5 fruit fly cellular contexts compared by ENCODE assay signal in the genomic region with DNA sequence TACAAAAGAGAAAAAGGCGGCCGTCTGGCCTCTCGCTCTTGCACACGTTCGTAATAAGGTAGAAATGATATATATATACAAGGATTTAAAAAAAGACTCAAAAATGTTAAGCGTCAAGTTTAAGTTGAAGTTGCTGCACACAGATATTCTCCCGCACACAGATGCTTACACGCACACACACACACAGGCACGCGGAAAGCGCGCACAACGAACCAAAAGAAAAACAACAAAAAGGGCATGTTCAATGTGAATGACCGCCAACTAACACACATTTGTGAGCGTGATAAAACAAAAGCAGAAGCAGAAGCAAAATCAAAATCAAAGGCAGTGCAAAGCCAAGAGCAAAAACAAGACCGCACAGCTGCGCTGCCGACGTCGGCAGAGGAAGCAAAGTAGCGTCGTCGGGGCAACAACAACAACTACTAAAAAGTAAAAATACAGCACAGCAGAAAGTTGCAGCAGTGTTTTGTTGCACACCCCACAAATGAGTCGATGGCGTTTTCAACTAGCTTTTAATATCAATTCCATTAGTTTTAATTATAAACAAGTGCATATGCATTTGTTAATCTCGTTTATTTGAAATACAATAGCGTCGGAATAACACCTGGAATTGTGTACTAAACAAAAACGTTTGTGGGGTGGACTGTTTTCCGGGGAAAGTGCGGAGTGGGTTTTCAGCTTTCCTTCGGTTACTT.
A peak's percentile ranks its signal among the peaks of the same experiment; 100 is the strongest.
TF ChIP-seq lines count a peak whose summit lies in the region.

No protein-coding gene starts in this region.

TF ChIP-seq in whole organism, adult, 20 proteins besides CTCF, POLR2A, EP300 and RAD21 (continued from another document):
- TF ChIP-seq cic (GFP tag; optimal IDR thresholded peaks at IDR 0.05; lab: Kevin White, UChicago) = no peak
- TF ChIP-seq CG5204 (GFP tag; optimal IDR thresholded peaks at IDR 0.05; lab: Kevin White, UChicago) = peak; percentile 56
- no peak for TF ChIP-seq ovo (GFP tag; optimal IDR thresholded peaks at IDR 0.05; lab: Kevin White, UChicago)
- TF ChIP-seq CG11617 (GFP tag; optimal IDR thresholded peaks at IDR 0.05; lab: Kevin White, UChicago) = peak; percentile 75

TF ChIP-seq in whole organism, embryonic, 481 proteins besides CTCF, POLR2A, EP300 and RAD21 (continued from another document and continues in another):
- peak; percentile 88 for TF ChIP-seq disco-r (GFP tag; optimal IDR thresholded peaks at IDR 0.05; lab: Kevin White, UChicago)
- peak; percentile 78 for TF ChIP-seq gsb (GFP tag; IDR thresholded peaks at IDR 0.05; lab: Robert Waterston, UW)
- TF ChIP-seq fd102C (GFP tag; optimal IDR thresholded peaks at IDR 0.05; lab: Kevin White, UChicago) = peak; percentile 95
- peak; percentile 87 for TF ChIP-seq CG12155 (GFP tag; optimal IDR thresholded peaks at IDR 0.05; lab: Kevin White, UChicago)
- peak in 1 of 3 experiments; percentile 98 for TF ChIP-seq lola (GFP tag; optimal IDR thresholded peaks at IDR 0.05; lab: Kevin White, UChicago)
- TF ChIP-seq CG4328 (GFP tag; optimal IDR thresholded peaks at IDR 0.05; lab: Kevin White, UChicago) = peak; percentile 79
- TF ChIP-seq CG3847 (GFP tag; IDR thresholded peaks at IDR 0.05; lab: Robert Waterston, UW) = peak; percentile 86
- TF ChIP-seq shn (GFP tag; optimal IDR thresholded peaks at IDR 0.05; lab: Kevin White, UChicago) = peak; percentile 91
- peak; percentile 98 for TF ChIP-seq CG8924 (tag; optimal IDR thresholded peaks at IDR 0.05; lab: Kevin White, UChicago)
- TF ChIP-seq stc (GFP tag; IDR thresholded peaks at IDR 0.05; lab: Robert Waterston, UW) = peak; percentile 96
- TF ChIP-seq Fer1 (GFP tag; optimal IDR thresholded peaks at IDR 0.05; lab: Kevin White, UChicago) = peak; percentile 87
- peak; percentile 89 for TF ChIP-seq CG9817 (tag; optimal IDR thresholded peaks at IDR 0.05; lab: Kevin White, UChicago)
- peak; percentile 64 for TF ChIP-seq CG6765 (GFP tag; optimal IDR thresholded peaks at IDR 0.05; lab: Kevin White, UChicago)
- peak; percentile 90 for TF ChIP-seq CG9437 (GFP tag; optimal IDR thresholded peaks at IDR 0.05; lab: Kevin White, UChicago)
- peak; percentile 96 for TF ChIP-seq Lhr (GFP tag; optimal IDR thresholded peaks at IDR 0.05; lab: Kevin White, UChicago)
- peak; percentile 98 for TF ChIP-seq ara (GFP tag; IDR thresholded peaks at IDR 0.05; lab: Robert Waterston, UW)
- peak; percentile 90 for TF ChIP-seq slbo (GFP tag; IDR thresholded peaks at IDR 0.05; lab: Robert Waterston, UW)
- TF ChIP-seq ewg (GFP tag; optimal IDR thresholded peaks at IDR 0.05; lab: Kevin White, UChicago) = peak; percentile 96
- peak; percentile 97 for TF ChIP-seq Ssrp (tag; optimal IDR thresholded peaks at IDR 0.05; lab: Kevin White, UChicago)
- peak; percentile 89 for TF ChIP-seq Bdp1 (GFP tag; optimal IDR thresholded peaks at IDR 0.05; lab: Kevin White, UChicago)
- TF ChIP-seq az2 (GFP tag; optimal IDR thresholded peaks at IDR 0.05; lab: Kevin White, UChicago) = peak; percentile 99
- peak; percentile 91 for TF ChIP-seq CG12104 (GFP tag; optimal IDR thresholded peaks at IDR 0.05; lab: Kevin White, UChicago)
- peak; percentile 88 for TF ChIP-seq CG7372 (GFP tag; IDR thresholded peaks at IDR 0.05; lab: Robert Waterston, UW)
- TF ChIP-seq CG9797 (GFP tag; optimal IDR thresholded peaks at IDR 0.05; lab: Kevin White, UChicago) = peak; percentile 57
- peak; percentile 81 for TF ChIP-seq CG4282 (GFP tag; optimal IDR thresholded peaks at IDR 0.05; lab: Kevin White, UChicago)
- peak; percentile 89 for TF ChIP-seq da (GFP tag; optimal IDR thresholded peaks at IDR 0.05; lab: Kevin White, UChicago)
- TF ChIP-seq CG8290 (GFP tag; optimal IDR thresholded peaks at IDR 0.05; lab: Kevin White, UChicago) = peak; percentile 94
- TF ChIP-seq CG8290 (tag; optimal IDR thresholded peaks at IDR 0.05; lab: Kevin White, UChicago) = peak; percentile 94 to 96
- peak; percentile 90 for TF ChIP-seq CG11456 (GFP tag; IDR thresholded peaks at IDR 0.05; lab: Robert Waterston, UW)

TF ChIP-seq in whole organism, prepupa, 60 proteins besides CTCF, POLR2A, EP300 and RAD21 (continued from another document and continues in another):
- TF ChIP-seq Blimp-1 (GFP tag; optimal IDR thresholded peaks at IDR 0.05; lab: Kevin White, UChicago) = peak; percentile 94
- TF ChIP-seq fkh (GFP tag; optimal IDR thresholded peaks at IDR 0.05; lab: Kevin White, UChicago) = peak; percentile 18
- peak; percentile 100 for TF ChIP-seq Eip78C (GFP tag; lab: Kevin White, UChicago)
- peak; percentile 99 for TF ChIP-seq CG15336 (GFP tag; IDR thresholded peaks at IDR 0.05; lab: Robert Waterston, UW)
- peak; percentile 99 for TF ChIP-seq net (GFP tag; optimal IDR thresholded peaks at IDR 0.05; lab: Kevin White, UChicago)
- TF ChIP-seq Eip75B (GFP tag; optimal IDR thresholded peaks at IDR 0.05; lab: Kevin White, UChicago) = peak; percentile 99
- TF ChIP-seq Eip93F (GFP tag; optimal IDR thresholded peaks at IDR 0.05; lab: Kevin White, UChicago) = peak; percentile 96
- peak; percentile 98 for TF ChIP-seq CG31627 (GFP tag; optimal IDR thresholded peaks at IDR 0.05; lab: Kevin White, UChicago)
- peak; percentile 99 for TF ChIP-seq Sox14 (GFP tag; optimal IDR thresholded peaks at IDR 0.05; lab: Kevin White, UChicago)
- TF ChIP-seq dsx (GFP tag; optimal IDR thresholded peaks at IDR 0.05; lab: Kevin White, UChicago; ENCODE audit: poor library complexity, severe bottlenecking) = peak; percentile 96
- TF ChIP-seq CG6163 (GFP tag; IDR thresholded peaks at IDR 0.05; lab: Robert Waterston, UW) = peak; percentile 99
- peak; percentile 98 for TF ChIP-seq Ets21C (GFP tag; optimal IDR thresholded peaks at IDR 0.05; lab: Kevin White, UChicago)
- peak; percentile 98 for TF ChIP-seq CG6276 (GFP tag; optimal IDR thresholded peaks at IDR 0.05; lab: Kevin White, UChicago)
- TF ChIP-seq CG3032 (tag; optimal IDR thresholded peaks at IDR 0.05; lab: Kevin White, UChicago) = peak; percentile 97
- TF ChIP-seq Ets96B (tag; optimal IDR thresholded peaks at IDR 0.05; lab: Kevin White, UChicago) = peak; percentile 97
- TF ChIP-seq salr (GFP tag; optimal IDR thresholded peaks at IDR 0.05; lab: Kevin White, UChicago) = peak; percentile 95 to 97
- peak; percentile 98 for TF ChIP-seq CG10669 (GFP tag; optimal IDR thresholded peaks at IDR 0.05; lab: Kevin White, UChicago)
- peak; percentile 95 for TF ChIP-seq CG9139 (GFP tag; optimal IDR thresholded peaks at IDR 0.05; lab: Kevin White, UChicago)
- peak; percentile 99 for TF ChIP-seq CG8119 (GFP tag; IDR thresholded peaks at IDR 0.05; lab: Robert Waterston, UW)
- TF ChIP-seq CG10631 (GFP tag; optimal IDR thresholded peaks at IDR 0.05; lab: Kevin White, UChicago) = peak; percentile 98
- TF ChIP-seq CG16779 (tag; optimal IDR thresholded peaks at IDR 0.05; lab: Kevin White, UChicago) = peak; percentile 96
- peak; percentile 95 to 96 for TF ChIP-seq ss (GFP tag; optimal IDR thresholded peaks at IDR 0.05; lab: Kevin White, UChicago)
- TF ChIP-seq CG34406 (GFP tag; optimal IDR thresholded peaks at IDR 0.05; lab: Kevin White, UChicago) = peak; percentile 97
- peak; percentile 98 for TF ChIP-seq Hr4 (GFP tag; optimal IDR thresholded peaks at IDR 0.05; lab: Kevin White, UChicago)
- peak; percentile 79 for TF ChIP-seq Hr38 (GFP tag; optimal IDR thresholded peaks at IDR 0.05; lab: Kevin White, UChicago)
- TF ChIP-seq esn (GFP tag; optimal IDR thresholded peaks at IDR 0.05; lab: Kevin White, UChicago) = peak; percentile 99
- TF ChIP-seq CG32006 (GFP tag; optimal IDR thresholded peaks at IDR 0.05; lab: Kevin White, UChicago) = peak; percentile 99
- TF ChIP-seq CG7368 (GFP tag; optimal IDR thresholded peaks at IDR 0.05; lab: Kevin White, UChicago) = peak; percentile 98
- TF ChIP-seq fd85E (GFP tag; optimal IDR thresholded peaks at IDR 0.05; lab: Kevin White, UChicago) = peak; percentile 90
- peak; percentile 97 for TF ChIP-seq Lpt (GFP tag; optimal IDR thresholded peaks at IDR 0.05; lab: Kevin White, UChicago)

TF ChIP-seq in whole organism, pupa, 21 proteins besides CTCF, POLR2A, EP300 and RAD21 (continued from another document):
- peak; percentile 99 for TF ChIP-seq Pif1A (GFP tag; optimal IDR thresholded peaks at IDR 0.05; lab: Kevin White, UChicago)
- peak; percentile 98 for TF ChIP-seq Snoo (tag; optimal IDR thresholded peaks at IDR 0.05; lab: Kevin White, UChicago)
- peak; percentile 99 for TF ChIP-seq fd96Ca (GFP tag; IDR thresholded peaks at IDR 0.05; lab: Robert Waterston, UW)

TF ChIP-seq in whole organism, wandering third instar larva, 38 proteins besides CTCF, POLR2A, EP300 and RAD21 (continued from another document):
- TF ChIP-seq tai (GFP tag; optimal IDR thresholded peaks at IDR 0.05; lab: Kevin White, UChicago) (peak; percentile 92), GATAd (GFP tag; optimal IDR thresholded peaks at IDR 0.05; lab: Kevin White, UChicago) (peak; percentile 89), Hr78 (GFP tag; optimal IDR thresholded peaks at IDR 0.05; lab: Kevin White, UChicago) (no peak), jim (GFP tag; optimal IDR thresholded peaks at IDR 0.05; lab: Kevin White, UChicago) (peak; percentile 25), Vsx2 (GFP tag; optimal IDR thresholded peaks at IDR 0.05; lab: Kevin White, UChicago; ENCODE audit: partially characterized antibody) (no peak), brk (GFP tag; optimal IDR thresholded peaks at IDR 0.05; lab: Kevin White, UChicago) (peak; percentile 80), Dfd (GFP tag; optimal IDR thresholded peaks at IDR 0.05; lab: Kevin White, UChicago) (peak; percentile 26), Mio (GFP tag; optimal IDR thresholded peaks at IDR 0.05; lab: Kevin White, UChicago) (peak; percentile 79), sv (GFP tag; optimal IDR thresholded peaks at IDR 0.05; lab: Kevin White, UChicago) (peak; percentile 93), foxo (GFP tag; optimal IDR thresholded peaks at IDR 0.05; lab: Kevin White, UChicago) (peak; percentile 88 to 99), Myc (optimal IDR thresholded peaks at IDR 0.05; lab: Kevin White, UChicago) (no peak), Abd-B (GFP tag; optimal IDR thresholded peaks at IDR 0.05; lab: Kevin White, UChicago) (no peak), ey (GFP tag; optimal IDR thresholded peaks at IDR 0.05; lab: Kevin White, UChicago) (peak; percentile 99), sage (GFP tag; optimal IDR thresholded peaks at IDR 0.05; lab: Kevin White, UChicago) (peak; percentile 92), h (GFP tag; optimal IDR thresholded peaks at IDR 0.05; lab: Kevin White, UChicago) (peak; percentile 98), dl (GFP tag; optimal IDR thresholded peaks at IDR 0.05; lab: Kevin White, UChicago; ENCODE audit: insufficient read depth in 1 of 2, partially characterized antibody in 2 of 2) (peak in 1 of 2 experiments; percentile 21), dmrt93B (GFP tag; optimal IDR thresholded peaks at IDR 0.05; lab: Kevin White, UChicago) (peak; percentile 96), CrebA (GFP tag; optimal IDR thresholded peaks at IDR 0.05; lab: Kevin White, UChicago; ENCODE audit: borderline replicate concordance) (peak; percentile 66), br (GFP tag; optimal IDR thresholded peaks at IDR 0.05; lab: Kevin White, UChicago) (peak; percentile 98)
TF ChIP-seq in whole organism, wandering third instar larva: peak in this region for 29.
